Fruit fly (Drosophila melanogaster) whole organism, wandering third instar larva: ENCODE measurements around the gene CG1695.
"Not testable (repeated sequence)": the region's sequence is repeated elsewhere in the genome, so short reads cannot be mapped to it uniquely, and the experiment has no call there.

Experiments used
- CG32264 ChIP-seq: fragments of 200-800 bp; sonication (Bioruptor generic); optimal IDR thresholded peaks from 2 replicates; lab custom pipeline; 2016; ENCODE audit warnings: missing biosample characterization, missing genetic modification characterization
- CG9705 ChIP-seq: fragments of 200-800 bp; sonication (Bioruptor generic); optimal IDR thresholded peaks from 2 replicates; lab custom pipeline; 2018; ENCODE audit warnings: missing biosample characterization, mild to moderate bottlenecking, missing genetic modification characterization
- CrebA ChIP-seq: fragments of 200-800 bp; sonication (Bioruptor generic); optimal IDR thresholded peaks from 2 replicates; lab custom pipeline; 2016; ENCODE audit warnings: missing biosample characterization, mild to moderate bottlenecking, missing genetic modification characterization, borderline replicate concordance
- Dif ChIP-seq: fragments of 200-275, 200-300 bp; sonication (Bioruptor generic); optimal IDR thresholded peaks from 2 replicates; lab custom pipeline; 2018; ENCODE audit warnings: missing biosample characterization, missing genetic modification characterization; ENCODE audit not compliant: partially characterized antibody
- HLH106 ChIP-seq: fragments of 200-800 bp; optimal IDR thresholded peaks from 3 replicates; lab custom pipeline; 2019; ENCODE audit warnings: missing biosample characterization, mild to moderate bottlenecking, missing genetic modification characterization, moderate library complexity
- Hnf4 ChIP-seq: fragments of 200-800 bp; sonication (Bioruptor generic); optimal IDR thresholded peaks from 2 replicates; lab custom pipeline; 2016; ENCODE audit warnings: missing biosample characterization, mild to moderate bottlenecking, missing genetic modification characterization
- Hr78 ChIP-seq: fragments of >200 bp; optimal IDR thresholded peaks from 2 replicates; lab custom pipeline; 2017; ENCODE audit warnings: missing biosample characterization, missing genetic modification characterization
- Hr83 ChIP-seq: fragments of 200-300 bp; sonication (Bioruptor generic); optimal IDR thresholded peaks from 2 replicates; lab custom pipeline; 2016; ENCODE audit warnings: missing biosample characterization, mild to moderate bottlenecking, missing genetic modification characterization, moderate library complexity; ENCODE audit not compliant: poor library complexity, severe bottlenecking
- Jra ChIP-seq: sonication (Bioruptor generic); optimal IDR thresholded peaks from 2 replicates; lab custom pipeline; 2016; ENCODE audit warnings: missing biosample characterization, missing genetic modification characterization
- Mio ChIP-seq: sonication (Bioruptor generic); optimal IDR thresholded peaks from 2 replicates; lab custom pipeline; 2016; ENCODE audit warnings: missing biosample characterization, missing genetic modification characterization
- Myc ChIP-seq: fragments of >200 bp; optimal IDR thresholded peaks from 2 replicates; lab custom pipeline; 2017
- N ChIP-seq: fragments of >200 bp; optimal IDR thresholded peaks from 2 replicates; lab custom pipeline; 2018; ENCODE audit warnings: missing biosample characterization, missing external identifiers, missing genetic modification characterization
- Sp1 ChIP-seq: fragments of 200-800 bp; sonication (Bioruptor generic); optimal IDR thresholded peaks from 3 replicates; lab custom pipeline; 2019; ENCODE audit warnings: missing biosample characterization, mild to moderate bottlenecking, missing genetic modification characterization, moderate library complexity
- Vsx2 ChIP-seq: fragments of 200-300, 225-300 bp; sonication (Bioruptor generic); optimal IDR thresholded peaks from 2 replicates; lab custom pipeline; 2018; ENCODE audit warnings: missing biosample characterization, missing genetic modification characterization; ENCODE audit not compliant: partially characterized antibody
- dmrt93B ChIP-seq: fragments of 200-800 bp; sonication (Bioruptor generic); optimal IDR thresholded peaks from 2 replicates; lab custom pipeline; 2018; ENCODE audit warnings: missing biosample characterization, mild to moderate bottlenecking, missing genetic modification characterization
- dsf ChIP-seq: sonication (Bioruptor generic); optimal IDR thresholded peaks from 2 replicates; lab custom pipeline; 2016; ENCODE audit warnings: missing biosample characterization, missing genetic modification characterization, borderline replicate concordance
- ey ChIP-seq: fragments of 200-800 bp; sonication (Bioruptor generic); optimal IDR thresholded peaks from 2 replicates; lab custom pipeline; 2016; ENCODE audit warnings: missing biosample characterization, missing genetic modification characterization
- foxo ChIP-seq, 2 experiments: fragments of 200-800 bp; sonication (Bioruptor generic); optimal IDR thresholded peaks; 2 replicates in 1 of 2; 3 replicates in 1 of 2; lab custom pipeline; 2016 to 2017; ENCODE audit warnings: missing biosample characterization in 2 of 2, missing genetic modification characterization in 2 of 2
- fru ChIP-seq: fragments of 200-800 bp; sonication (Bioruptor generic); optimal IDR thresholded peaks from 3 replicates; lab custom pipeline; 2016; ENCODE audit warnings: missing biosample characterization, mild to moderate bottlenecking, missing genetic modification characterization
- h ChIP-seq: fragments of 200-800 bp; sonication (Bioruptor generic); optimal IDR thresholded peaks from 3 replicates; lab custom pipeline; 2016; ENCODE audit warnings: missing biosample characterization, mild to moderate bottlenecking, missing genetic modification characterization
- jim ChIP-seq: fragments of 175-275, 200-325 bp; sonication (Bioruptor generic); optimal IDR thresholded peaks from 2 replicates; lab custom pipeline; 2016; ENCODE audit warnings: missing biosample characterization, mild to moderate bottlenecking, missing genetic modification characterization
- lola ChIP-seq: fragments of >200 bp; optimal IDR thresholded peaks from 2 replicates; lab custom pipeline; 2017; ENCODE audit warnings: missing biosample characterization, missing genetic modification characterization
- pan ChIP-seq: fragments of >200 bp; optimal IDR thresholded peaks from 2 replicates; lab custom pipeline; 2017
- psq ChIP-seq: fragments of 200-800 bp; sonication (Bioruptor generic); optimal IDR thresholded peaks from 3 replicates; lab custom pipeline; 2017; ENCODE audit warnings: missing biosample characterization, mild to moderate bottlenecking, missing genetic modification characterization, moderate library complexity
- sage ChIP-seq: fragments of 200-800 bp; sonication (Bioruptor generic); optimal IDR thresholded peaks from 2 replicates; lab custom pipeline; 2016; ENCODE audit warnings: missing biosample characterization, mild to moderate bottlenecking, missing genetic modification characterization
- sv ChIP-seq: fragments of 200-800 bp; sonication (Bioruptor generic); optimal IDR thresholded peaks from 3 replicates; lab custom pipeline; 2016; ENCODE audit warnings: missing biosample characterization, missing genetic modification characterization
- tai ChIP-seq: sonication (Bioruptor generic); optimal IDR thresholded peaks from 2 replicates; lab custom pipeline; 2016; ENCODE audit warnings: missing biosample characterization, missing genetic modification characterization

The CG1695 gene

dm6 chrX:20429482-20430204 is 4.1 kb upstream of the CG1695 start, which contains the start of the genes CG11710 and mal (continued):
- peak; percentile 20 for TF ChIP-seq sv (GFP tag; lab: Kevin White, UChicago)
- no peak for TF ChIP-seq Dif (GFP tag; lab: Kevin White, UChicago)
- peak; percentile 65 for TF ChIP-seq psq (GFP tag; lab: Kevin White, UChicago)
- TF ChIP-seq CrebA: no peak
- peak; percentile 84 for TF ChIP-seq dmrt93B (GFP tag; lab: Kevin White, UChicago)
- no peak for TF ChIP-seq Hr83 (GFP tag; lab: Kevin White, UChicago)
- TF ChIP-seq Hr78 (GFP tag; lab: Kevin White, UChicago): no peak
- peak; percentile 82 for TF ChIP-seq ey
- no peak for TF ChIP-seq tai (GFP tag; lab: Kevin White, UChicago)

- TF ChIP-seq sage (GFP tag; lab: Kevin White, UChicago) (no peak), h (GFP tag; lab: Kevin White, UChicago) (no peak), N (GFP tag; lab: Kevin White, UChicago) (no peak), CrebA (no peak), dmrt93B (GFP tag; lab: Kevin White, UChicago) (no peak), Sp1 (GFP tag; lab: Kevin White, UChicago) (no peak), dsf (no peak), Mio (GFP tag; lab: Kevin White, UChicago) (no peak), sv (GFP tag; lab: Kevin White, UChicago) (no peak), jim (GFP tag; lab: Kevin White, UChicago) (no peak), CG32264 (GFP tag; lab: Kevin White, UChicago) (no peak), CG9705 (no peak), Hnf4 (GFP tag; lab: Kevin White, UChicago) (no peak), Jra (GFP tag; lab: Kevin White, UChicago) (no peak), Vsx2 (GFP tag; lab: Kevin White, UChicago) (no peak)
Measured at dm6 chrX:20434534-20434933, 784 bp downstream of the CG1695 start.

DNA sequence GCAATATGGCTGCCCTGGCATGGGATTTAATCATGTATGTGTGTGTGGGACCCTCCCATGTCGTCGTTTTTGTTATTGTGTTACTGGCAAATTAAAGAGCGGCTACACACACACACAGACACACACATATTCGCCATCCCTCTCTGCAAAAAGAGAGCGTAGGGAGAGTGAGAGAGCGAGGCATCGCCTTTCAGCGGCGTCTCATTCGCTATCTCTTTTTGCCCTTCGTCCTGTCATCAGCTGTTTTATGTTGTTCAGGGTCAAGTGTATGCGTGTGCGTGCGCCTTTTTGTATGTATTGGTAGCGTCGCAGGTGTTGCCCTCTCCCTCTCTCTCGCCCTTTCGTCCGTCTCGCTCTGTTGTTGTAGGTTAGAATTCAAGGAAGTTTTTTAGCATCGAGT is 3.1 kb downstream of the CG1695 start:
- TF ChIP-seq Myc (lab: Kevin White, UChicago): no peak
- TF ChIP-seq Sp1 (GFP tag; lab: Kevin White, UChicago): no peak
- TF ChIP-seq Hr83 (GFP tag; lab: Kevin White, UChicago): no peak
- TF ChIP-seq foxo (GFP tag; optimal IDR thresholded peaks at IDR 0.05; lab: Kevin White, UChicago): no peak
- TF ChIP-seq HLH106 (tag; lab: Kevin White, UChicago): no peak
- TF ChIP-seq lola (GFP tag; lab: Kevin White, UChicago): no peak
- no peak for TF ChIP-seq pan
- TF ChIP-seq N (GFP tag; lab: Kevin White, UChicago): no peak
- TF ChIP-seq dmrt93B (GFP tag; lab: Kevin White, UChicago): no peak
- TF ChIP-seq jim (GFP tag; lab: Kevin White, UChicago): no peak
- TF ChIP-seq h (GFP tag; lab: Kevin White, UChicago): no peak
- no peak for TF ChIP-seq CG32264 (GFP tag; lab: Kevin White, UChicago)
- no peak for TF ChIP-seq ey
- no peak for TF ChIP-seq sage (GFP tag; lab: Kevin White, UChicago)

DNA sequence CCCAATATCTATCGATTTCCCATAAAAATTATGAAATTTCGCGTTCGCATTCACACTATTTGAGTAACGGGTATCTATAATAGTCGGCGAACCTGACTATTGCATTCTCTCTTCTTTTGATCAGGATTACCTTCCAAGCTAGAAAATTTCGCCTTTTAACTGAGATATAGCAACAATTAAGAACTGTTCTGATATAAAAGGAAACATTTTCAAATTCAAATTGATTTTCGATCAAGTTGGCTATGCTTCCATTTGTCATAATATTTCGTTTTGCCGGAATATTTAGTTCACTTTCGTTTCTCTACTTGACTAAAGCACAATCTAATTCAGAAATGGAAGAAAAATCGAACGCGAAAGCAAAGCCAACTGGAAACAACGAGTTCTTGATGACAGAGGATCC is 12.3 kb downstream of the CG1695 start, which contains the start of gene CG42578:
Gene CG42578 (plus strand): TSS at position 301 of the 400 bp plus-strand sequence.
- TF ChIP-seq HLH106 (tag; lab: Kevin White, UChicago); CrebA; N (GFP tag; lab: Kevin White, UChicago): not testable (repeated sequence)

dm6 chrX:20447865-20448584 is 14.3 kb downstream of the CG1695 start:
- TF ChIP-seq dsf: no peak
- TF ChIP-seq Sp1 (GFP tag; lab: Kevin White, UChicago): no peak
- TF ChIP-seq N (GFP tag; lab: Kevin White, UChicago): no peak
- TF ChIP-seq psq (GFP tag; lab: Kevin White, UChicago): no peak
- no peak for TF ChIP-seq fru
- TF ChIP-seq foxo (GFP tag; optimal IDR thresholded peaks at IDR 0.05; lab: Kevin White, UChicago): no peak
- no peak for TF ChIP-seq h (GFP tag; lab: Kevin White, UChicago)
